Fruit fly (Drosophila melanogaster): ENCODE results near the gene CG11722.

Gene CG11722

dm6 chr3R:10089171-10089664 is 43.9 kb upstream of the CG11722 start (continued):
- TF ChIP-seq crol (GFP tag; IDR thresholded peaks at IDR 0.05) = no peak
- TF ChIP-seq Ssrp (tag; optimal IDR thresholded peaks at IDR 0.05) = no peak
- TF ChIP-seq tgo (GFP tag; IDR thresholded peaks at IDR 0.05) = no peak
- TF ChIP-seq Bgb (GFP tag; IDR thresholded peaks at IDR 0.05; ENCODE audit: partially characterized antibody) = no peak; the same call in 1 of the 2 replicates
- no peak for TF ChIP-seq NFAT (GFP tag; IDR thresholded peaks at IDR 0.05)
- TF ChIP-seq Myb (GFP tag; optimal IDR thresholded peaks at IDR 0.05) = no peak
- peak; percentile 46 for TF ChIP-seq oc (tag; optimal IDR thresholded peaks at IDR 0.05)
- no peak for TF ChIP-seq CG16813 (GFP tag; IDR thresholded peaks at IDR 0.05; ENCODE audit: partially characterized antibody)
- no peak for TF ChIP-seq usp (GFP tag; optimal IDR thresholded peaks at IDR 0.05)
- TF ChIP-seq CG12236 (GFP tag; optimal IDR thresholded peaks at IDR 0.05) = no peak
- TF ChIP-seq Ets97D (GFP tag; optimal IDR thresholded peaks at IDR 0.05) = no peak
- no peak for TF ChIP-seq insv (GFP tag; optimal IDR thresholded peaks at IDR 0.05)
- TF ChIP-seq CG12104 (GFP tag; optimal IDR thresholded peaks at IDR 0.05) = no peak
- TF ChIP-seq mld (GFP tag; IDR thresholded peaks at IDR 0.05; ENCODE audit: partially characterized antibody) = no peak
- TF ChIP-seq CG10543 (GFP tag; optimal IDR thresholded peaks at IDR 0.05) = no peak
- no peak for TF ChIP-seq cas (GFP tag; IDR thresholded peaks at IDR 0.05)
- no peak for TF ChIP-seq fru (optimal IDR thresholded peaks at IDR 0.05)
- 0 out of 2 replicates have a peak, but pooled peaks have one; percentile 5 for TF ChIP-seq vvl (GFP tag; IDR thresholded peaks at IDR 0.05)
- no peak for TF ChIP-seq CG6175 (GFP tag; IDR thresholded peaks at IDR 0.05)
- no peak for TF ChIP-seq CG7963 (GFP tag; IDR thresholded peaks at IDR 0.05; ENCODE audit: partially characterized antibody)
- TF ChIP-seq CG7928 (GFP tag; optimal IDR thresholded peaks at IDR 0.05) = no peak
- no peak for TF ChIP-seq lov (optimal IDR thresholded peaks at IDR 0.05)
- no peak for TF ChIP-seq lov (GFP tag; IDR thresholded peaks at IDR 0.05)
- TF ChIP-seq sqz (GFP tag; optimal IDR thresholded peaks at IDR 0.05) = no peak
- TF ChIP-seq vfl (GFP tag; optimal IDR thresholded peaks at IDR 0.05) = no peak
- no peak for TF ChIP-seq CG12942 (GFP tag; optimal IDR thresholded peaks at IDR 0.05)
- peak; percentile 69 for TF ChIP-seq onecut (GFP tag; IDR thresholded peaks at IDR 0.05)
- no peak for TF ChIP-seq CG3847 (GFP tag; IDR thresholded peaks at IDR 0.05)
- peak; percentile 3 for TF ChIP-seq Deaf1 (tag; optimal IDR thresholded peaks at IDR 0.05)
- no peak for TF ChIP-seq Sry-δ (GFP tag; optimal IDR thresholded peaks at IDR 0.05)
- TF ChIP-seq nerfin-2 (GFP tag; IDR thresholded peaks at IDR 0.05; ENCODE audit: partially characterized antibody) = no peak
- no peak for TF ChIP-seq CG18262 (tag; optimal IDR thresholded peaks at IDR 0.05)
- TF ChIP-seq ERR (GFP tag; optimal IDR thresholded peaks at IDR 0.05) = peak; percentile 31
- TF ChIP-seq eyg (GFP tag; optimal IDR thresholded peaks at IDR 0.05) = no peak
- TF ChIP-seq CG30403 (GFP tag; optimal IDR thresholded peaks at IDR 0.05) = no peak
- TF ChIP-seq CG6272 (GFP tag; IDR thresholded peaks at IDR 0.05) = no peak
- no peak for TF ChIP-seq HLH4C (GFP tag; IDR thresholded peaks at IDR 0.05; ENCODE audit: partially characterized antibody)
- no peak for TF ChIP-seq hkb (optimal IDR thresholded peaks at IDR 0.05)
- TF ChIP-seq hkb (GFP tag; IDR thresholded peaks at IDR 0.05) = no peak
- TF ChIP-seq CG16779 (GFP tag; IDR thresholded peaks at IDR 0.05) = no peak
- TF ChIP-seq CG7556 (GFP tag; optimal IDR thresholded peaks at IDR 0.05) = no peak
- no peak for TF ChIP-seq Elba2 (GFP tag; optimal IDR thresholded peaks at IDR 0.05)
- no peak; the same call in 1 of the 2 replicates for TF ChIP-seq bowl (GFP tag; IDR thresholded peaks at IDR 0.05)
- no peak for TF ChIP-seq CG10267 (tag; optimal IDR thresholded peaks at IDR 0.05)
- no peak for TF ChIP-seq nmo (GFP tag; optimal IDR thresholded peaks at IDR 0.05)
- TF ChIP-seq CoRest (tag; optimal IDR thresholded peaks at IDR 0.05) = no peak
- TF ChIP-seq Ada2b (GFP tag; IDR thresholded peaks at IDR 0.05) = no peak
- no peak for TF ChIP-seq Awh (GFP tag; IDR thresholded peaks at IDR 0.05)
- TF ChIP-seq jumu (GFP tag; optimal IDR thresholded peaks at IDR 0.05) = no peak
- peak; percentile 8 for TF ChIP-seq Fer1 (GFP tag; optimal IDR thresholded peaks at IDR 0.05)
- TF ChIP-seq yki (optimal IDR thresholded peaks at IDR 0.05) = peak; percentile 32
- no peak for TF ChIP-seq Hmx (GFP tag; optimal IDR thresholded peaks at IDR 0.05)
- no peak for TF ChIP-seq CG1603 (tag; optimal IDR thresholded peaks at IDR 0.05)

Data from whole organism, embryonic.